Worm (Caenorhabditis elegans): Measurements from ENCODE around the gene Y57A10A.5.
A peak's percentile ranks its signal among the peaks of the same experiment; 100 is the strongest.

The Y57A10A.5 gene

ce11 chrII:12184857-12185256 is 30.6 kb downstream of the Y57A10A.5 start, which contains the start of gene Y57A10A.13:
Gene Y57A10A.13 (minus strand): TSS chrII:12184902.
- TF ChIP-seq fos-1 (tag; optimal IDR thresholded peaks at IDR 0.05) (no peak), nhr-25 (tag; optimal IDR thresholded peaks at IDR 0.05) (no peak), nfya-1 (tag; optimal IDR thresholded peaks at IDR 0.05; ENCODE audit: insufficient read depth) (peak; percentile 28), nhr-12 (tag; optimal IDR thresholded peaks at IDR 0.05) (no peak), pha-4 (tag; optimal IDR thresholded peaks at IDR 0.05) (peak; percentile 21), unc-39 (tag; optimal IDR thresholded peaks at IDR 0.05) (no peak), lin-15B (tag; optimal IDR thresholded peaks at IDR 0.05) (peak; percentile 7)

DNA sequence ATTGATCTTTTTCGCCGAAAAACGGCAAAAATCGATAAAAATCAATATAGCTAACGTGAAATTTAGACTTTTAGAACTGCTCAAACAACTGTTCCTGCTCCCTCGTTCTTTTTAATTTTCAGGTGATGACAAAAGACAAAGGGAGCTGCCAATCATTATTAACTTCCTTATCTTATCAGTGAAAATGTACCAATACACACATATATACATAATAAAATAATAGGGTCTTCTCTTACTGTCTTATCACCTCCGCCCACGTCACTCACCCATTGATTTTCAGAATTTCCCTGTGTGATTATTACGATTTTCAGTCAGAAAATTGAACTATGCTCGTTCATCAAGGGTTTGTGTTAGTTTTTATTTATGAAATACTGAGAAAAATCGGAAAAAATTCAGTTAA is 31.4 kb downstream of the Y57A10A.5 start, which contains the start of gene Y57A10A.14:
Y57A10A.14 (plus strand) TSS at position 228 of the 400 bp plus-strand sequence.
- TF ChIP-seq nfya-1 (tag; optimal IDR thresholded peaks at IDR 0.05; ENCODE audit: insufficient read depth), result peak; percentile 13
- no peak for TF ChIP-seq egl-5 (tag; optimal IDR thresholded peaks at IDR 0.05)
- TF ChIP-seq jun-1 (tag; optimal IDR thresholded peaks at IDR 0.05), result peak; percentile 44
- TF ChIP-seq ama-1 (optimal IDR thresholded peaks at IDR 0.05), result no peak
- TF ChIP-seq R02D3.7 (tag; optimal IDR thresholded peaks at IDR 0.05), result no peak
- TF ChIP-seq nhr-43 (tag; optimal IDR thresholded peaks at IDR 0.05; ENCODE audit: poor library complexity, severe bottlenecking), result no peak
- no peak for TF ChIP-seq daf-12 (tag; optimal IDR thresholded peaks at IDR 0.05)
- TF ChIP-seq fkh-10 (GFP tag; optimal IDR thresholded peaks at IDR 0.05), result no peak
- TF ChIP-seq zag-1 (tag; optimal IDR thresholded peaks at IDR 0.05), result no peak
- TF ChIP-seq ztf-11 (tag; optimal IDR thresholded peaks at IDR 0.05), result no peak
- no peak for TF ChIP-seq nhr-67 (tag; optimal IDR thresholded peaks at IDR 0.05)
- TF ChIP-seq ceh-28 (tag; optimal IDR thresholded peaks at IDR 0.05), result peak; percentile 8
- no peak for TF ChIP-seq nhr-237 (tag; optimal IDR thresholded peaks at IDR 0.05)
- TF ChIP-seq ztf-4 (tag; optimal IDR thresholded peaks at IDR 0.05), result no peak
- no peak for TF ChIP-seq eor-1 (tag; optimal IDR thresholded peaks at IDR 0.05)
- no peak for TF ChIP-seq lin-39 (tag; optimal IDR thresholded peaks at IDR 0.05)
- TF ChIP-seq snpc-4 (tag; optimal IDR thresholded peaks at IDR 0.05), result no peak
- TF ChIP-seq nhr-28 (tag; optimal IDR thresholded peaks at IDR 0.05), result no peak
- TF ChIP-seq ceh-16 (tag; optimal IDR thresholded peaks at IDR 0.05), result no peak
- TF ChIP-seq fos-1 (tag; optimal IDR thresholded peaks at IDR 0.05), result no peak
- no peak for TF ChIP-seq aly-2 (tag; optimal IDR thresholded peaks at IDR 0.05)
- TF ChIP-seq unc-39 (tag; optimal IDR thresholded peaks at IDR 0.05), result no peak
- no peak for TF ChIP-seq fkh-2 (tag; optimal IDR thresholded peaks at IDR 0.05)
- TF ChIP-seq ceh-9 (tag; optimal IDR thresholded peaks at IDR 0.05), result no peak
- TF ChIP-seq hmg-11 (tag; optimal IDR thresholded peaks at IDR 0.05), result no peak
- peak; percentile 58 for TF ChIP-seq pha-4 (tag; optimal IDR thresholded peaks at IDR 0.05)
- TF ChIP-seq sea-2 (GFP tag; optimal IDR thresholded peaks at IDR 0.05), result no peak
- peak; percentile 94 for TF ChIP-seq pqm-1 (tag; optimal IDR thresholded peaks at IDR 0.05)
- no peak for TF ChIP-seq unc-62 (GFP tag; optimal IDR thresholded peaks at IDR 0.05)
- TF ChIP-seq egl-27 (tag; optimal IDR thresholded peaks at IDR 0.05), result peak; percentile 24
- TF ChIP-seq skn-1 (tag; optimal IDR thresholded peaks at IDR 0.05), result peak; percentile 92
- no peak for TF ChIP-seq nhr-12 (tag; optimal IDR thresholded peaks at IDR 0.05)
- no peak for TF ChIP-seq lin-15B (tag; optimal IDR thresholded peaks at IDR 0.05)
- TF ChIP-seq elt-3 (tag; optimal IDR thresholded peaks at IDR 0.05), result no peak
- no peak for TF ChIP-seq nhr-23 (tag; optimal IDR thresholded peaks at IDR 0.05)
- TF ChIP-seq nhr-11 (tag; optimal IDR thresholded peaks at IDR 0.05), result no peak
- TF ChIP-seq mdl-1 (tag; optimal IDR thresholded peaks at IDR 0.05), result no peak
- TF ChIP-seq nhr-25 (tag; optimal IDR thresholded peaks at IDR 0.05), result no peak
- TF ChIP-seq elt-1 (tag; optimal IDR thresholded peaks at IDR 0.05), result no peak
- TF ChIP-seq nhr-76 (tag; optimal IDR thresholded peaks at IDR 0.05), result no peak
- no peak for TF ChIP-seq nhr-77 (tag; optimal IDR thresholded peaks at IDR 0.05)
- TF ChIP-seq ZK546.5 (tag; optimal IDR thresholded peaks at IDR 0.05), result no peak
- TF ChIP-seq lsy-12 (tag; optimal IDR thresholded peaks at IDR 0.05), result no peak
- no peak for TF ChIP-seq mml-1 (tag; optimal IDR thresholded peaks at IDR 0.05)
- no peak for TF ChIP-seq ceh-82 (tag; optimal IDR thresholded peaks at IDR 0.05)
- TF ChIP-seq elt-2 (tag; optimal IDR thresholded peaks at IDR 0.05), result peak; percentile 98
- no peak for TF ChIP-seq tbx-2 (tag; optimal IDR thresholded peaks at IDR 0.05)
